Fruit fly (Drosophila melanogaster): ENCODE measurements around the gene Tom70.
A peak's percentile ranks its signal among the peaks of the same experiment; 100 is the strongest.

Gene Tom70

dm6 chr2L:12065683-12066386 lies 27.5 kb upstream of the Tom70 start (continued):
- peak; percentile 91 to 92 for TF ChIP-seq ss (GFP tag; optimal IDR thresholded peaks at IDR 0.05)
- peak; percentile 95 for TF ChIP-seq achi (GFP tag; optimal IDR thresholded peaks at IDR 0.05)
- peak; percentile 75 for TF ChIP-seq Eip93F (GFP tag; optimal IDR thresholded peaks at IDR 0.05)
- peak; percentile 84 for TF ChIP-seq CG7368 (GFP tag; optimal IDR thresholded peaks at IDR 0.05)
- TF ChIP-seq CG11762 (GFP tag; optimal IDR thresholded peaks at IDR 0.05; ENCODE audit: insufficient read depth), result peak; percentile 88
- TF ChIP-seq net (GFP tag; optimal IDR thresholded peaks at IDR 0.05), result peak; percentile 93
- peak; percentile 85 for TF ChIP-seq CG9139 (GFP tag; optimal IDR thresholded peaks at IDR 0.05)
- peak; percentile 43 for TF ChIP-seq Ets21C (GFP tag; optimal IDR thresholded peaks at IDR 0.05)
- peak; percentile 97 for TF ChIP-seq Eip78C (GFP tag)

DNA sequence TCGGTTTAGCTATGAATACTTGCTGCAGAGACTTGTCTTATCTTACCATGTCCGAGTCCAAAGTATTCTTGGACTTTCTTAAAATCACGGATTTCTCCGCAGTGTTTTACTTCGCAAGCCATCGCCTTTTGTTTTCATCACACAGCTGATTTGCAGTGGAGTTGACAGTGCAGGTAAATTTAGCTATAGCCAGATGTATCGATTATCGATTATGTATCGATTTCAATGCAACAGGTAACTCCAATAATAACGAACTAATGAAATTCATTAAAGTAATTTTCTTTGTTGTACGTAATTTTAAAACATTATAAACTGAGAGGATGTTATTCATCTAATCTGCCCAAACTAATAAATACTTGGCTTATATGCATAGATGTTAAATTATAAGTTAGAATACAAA lies 24.7 kb upstream of the Tom70 start, which contains the start of gene Rab3-GAP:
Gene Rab3-GAP, minus strand, starts transcription at position 150 of the 400 bp plus-strand sequence.
- no peak for TF ChIP-seq fd59A (GFP tag; optimal IDR thresholded peaks at IDR 0.05)
- TF ChIP-seq Ets21C (GFP tag; optimal IDR thresholded peaks at IDR 0.05), result peak; percentile 0
- no peak for TF ChIP-seq pdm3 (GFP tag; optimal IDR thresholded peaks at IDR 0.05)
- no peak for TF ChIP-seq CG6792 (GFP tag; optimal IDR thresholded peaks at IDR 0.05)
- no peak; the same call in 2 of the 3 replicates for TF ChIP-seq CG6163 (GFP tag; IDR thresholded peaks at IDR 0.05)
- TF ChIP-seq CG3032 (tag; optimal IDR thresholded peaks at IDR 0.05), result peak; percentile 15
- peak; percentile 62 for TF ChIP-seq Sox14 (GFP tag; optimal IDR thresholded peaks at IDR 0.05)
- TF ChIP-seq Blimp-1 (GFP tag; optimal IDR thresholded peaks at IDR 0.05), result no peak
- TF ChIP-seq cyc (GFP tag; optimal IDR thresholded peaks at IDR 0.05), result no peak
- no peak for TF ChIP-seq CG11902 (GFP tag; optimal IDR thresholded peaks at IDR 0.05)
- no peak for TF ChIP-seq CG8319 (GFP tag; optimal IDR thresholded peaks at IDR 0.05)
- TF ChIP-seq salr (GFP tag; optimal IDR thresholded peaks at IDR 0.05), result no peak
- peak; percentile 73 for TF ChIP-seq Eip78C (GFP tag)
- TF ChIP-seq ss (GFP tag; optimal IDR thresholded peaks at IDR 0.05), result no peak
- no peak for TF ChIP-seq CG7368 (GFP tag; optimal IDR thresholded peaks at IDR 0.05)
- TF ChIP-seq fd85E (GFP tag; optimal IDR thresholded peaks at IDR 0.05), result no peak
- peak; percentile 40 for TF ChIP-seq CG6854 (GFP tag; optimal IDR thresholded peaks at IDR 0.05)
- TF ChIP-seq CG31627 (GFP tag; optimal IDR thresholded peaks at IDR 0.05), result peak; percentile 30
- no peak for TF ChIP-seq Hr39 (GFP tag; optimal IDR thresholded peaks at IDR 0.05)
- no peak for TF ChIP-seq Smox (GFP tag; optimal IDR thresholded peaks at IDR 0.05)
- no peak for TF ChIP-seq CG9139 (GFP tag; optimal IDR thresholded peaks at IDR 0.05)
- no peak for TF ChIP-seq CG15336 (GFP tag; IDR thresholded peaks at IDR 0.05)
- TF ChIP-seq CG8119 (GFP tag; IDR thresholded peaks at IDR 0.05), result peak; percentile 22; the same call in 1 of the 3 replicates
- TF ChIP-seq CG11294 (GFP tag; IDR thresholded peaks at IDR 0.05), result no peak
- TF ChIP-seq Lpt (GFP tag; optimal IDR thresholded peaks at IDR 0.05), result no peak
- TF ChIP-seq vri (GFP tag; optimal IDR thresholded peaks at IDR 0.05), result no peak
- TF ChIP-seq CG6276 (GFP tag; optimal IDR thresholded peaks at IDR 0.05), result no peak
- no peak for TF ChIP-seq CG10669 (GFP tag; optimal IDR thresholded peaks at IDR 0.05)
- TF ChIP-seq CG4318 (GFP tag; optimal IDR thresholded peaks at IDR 0.05), result no peak
- TF ChIP-seq acj6 (GFP tag; optimal IDR thresholded peaks at IDR 0.05), result no peak
- TF ChIP-seq net (GFP tag; optimal IDR thresholded peaks at IDR 0.05), result no peak
- peak; percentile 70 for TF ChIP-seq esn (GFP tag; optimal IDR thresholded peaks at IDR 0.05)
- no peak for TF ChIP-seq Ets96B (tag; optimal IDR thresholded peaks at IDR 0.05)
- TF ChIP-seq achi (GFP tag; optimal IDR thresholded peaks at IDR 0.05), result no peak
- TF ChIP-seq spab (GFP tag; optimal IDR thresholded peaks at IDR 0.05), result no peak
- no peak for TF ChIP-seq Gug (GFP tag; IDR thresholded peaks at IDR 0.05)
- TF ChIP-seq CG16779 (tag; optimal IDR thresholded peaks at IDR 0.05), result no peak
- no peak for TF ChIP-seq CG3919 (GFP tag; optimal IDR thresholded peaks at IDR 0.05)
- TF ChIP-seq dac (GFP tag; optimal IDR thresholded peaks at IDR 0.05), result no peak
- no peak for TF ChIP-seq CG8632 (GFP tag; optimal IDR thresholded peaks at IDR 0.05)
- no peak for TF ChIP-seq OdsH (GFP tag; optimal IDR thresholded peaks at IDR 0.05)
- TF ChIP-seq dsx (GFP tag; optimal IDR thresholded peaks at IDR 0.05; ENCODE audit: poor library complexity, severe bottlenecking), result no peak
- TF ChIP-seq lz (GFP tag; optimal IDR thresholded peaks at IDR 0.05), result peak; percentile 35
- no peak for TF ChIP-seq CG11762 (GFP tag; optimal IDR thresholded peaks at IDR 0.05; ENCODE audit: insufficient read depth)
- no peak for TF ChIP-seq CG1621 (tag; optimal IDR thresholded peaks at IDR 0.05)
- no peak for TF ChIP-seq CG10631 (GFP tag; optimal IDR thresholded peaks at IDR 0.05)
- TF ChIP-seq Met (GFP tag; optimal IDR thresholded peaks at IDR 0.05), result no peak

Data from whole organism, prepupa.